Worm (Caenorhabditis elegans): ENCODE results near the gene cest-12.

- TF ChIP-seq ama-1 (optimal IDR thresholded peaks at IDR 0.05) (no peak), hnd-1 (tag; optimal IDR thresholded peaks at IDR 0.05) (no peak), hmg-4 (GFP tag; optimal IDR thresholded peaks at IDR 0.05) (no peak), ets-7 (tag; optimal IDR thresholded peaks at IDR 0.05) (no peak), aly-1 (tag; optimal IDR thresholded peaks at IDR 0.05) (no peak), sea-1 (GFP tag; conservative IDR thresholded peaks at IDR 0.05) (no peak), scrt-1 (GFP tag; IDR thresholded peaks at IDR 0.05) (no peak), tbx-11 (GFP tag; IDR thresholded peaks at IDR 0.05) (no peak), B0310.2 (tag; optimal IDR thresholded peaks at IDR 0.05) (no peak)
Observed at ce11 chrIII:12119625-12120024, 12.3 kb upstream of the cest-12 start.

Data from whole organism, early embryonic.